In genomic region chrII:1340049-1340448, ce11 we compare ENCODE assay signal across 3 worm cellular contexts.
A peak's percentile ranks its signal among the peaks of the same experiment; 100 is the strongest.
TF ChIP-seq lines count a peak whose summit lies in the region.

No protein-coding gene starts in this region.

TF ChIP-seq in whole organism, L2 larva, 48 proteins besides CTCF, POLR2A, EP300 and RAD21:
- TF ChIP-seq unc-55 (GFP tag; optimal IDR thresholded peaks at IDR 0.05; lab: Kevin White, UChicago) (peak; percentile 75), skn-1 (tag; optimal IDR thresholded peaks at IDR 0.05; lab: Kevin White, UChicago) (no peak)

TF ChIP-seq in whole organism, L4 larva, 104 proteins besides CTCF, POLR2A, EP300 and RAD21:
- TF ChIP-seq ctbp-1 (GFP tag; IDR thresholded peaks at IDR 0.05; lab: Robert Waterston, UW) (no peak), unc-62 (GFP tag; optimal IDR thresholded peaks at IDR 0.05 in 1 of 2; lab: Kevin White, UChicago) (peak in 1 of 2 experiments; percentile 51), unc-62 (tag; optimal IDR thresholded peaks at IDR 0.05; lab: Kevin White, UChicago) (no peak), aha-1 (tag; lab: Kevin White, UChicago) (peak; percentile 1)
TF ChIP-seq in whole organism, L4 larva: peak in this region for 2.

TF ChIP-seq in whole organism, young adult, 124 proteins besides CTCF, POLR2A, EP300 and RAD21:
- TF ChIP-seq rpc-1 (optimal IDR thresholded peaks at IDR 0.05; lab: Kevin White, UChicago) (no peak), rpc-1 (tag; optimal IDR thresholded peaks at IDR 0.05; lab: Kevin White, UChicago) (peak; percentile 7), F49E8.2 (tag; optimal IDR thresholded peaks at IDR 0.05; lab: Kevin White, UChicago; ENCODE audit: insufficient read depth) (no peak)
